Worm (Caenorhabditis elegans): ENCODE data around the gene Y41D4B.11.
A peak's percentile ranks its signal among the peaks of the same experiment; 100 is the strongest.
"Not testable (repeated sequence)": the region's sequence is repeated elsewhere in the genome, so short reads cannot be mapped to it uniquely, and the experiment has no call there.

Gene Y41D4B.11

ce11 chrIV:1609973-1610372 is 4.5 kb downstream of the Y41D4B.11 start, which contains the start of gene dsl-3:
Gene dsl-3, plus strand, starts transcription at chrIV:1610273.
- TF ChIP-seq irx-1 (tag; optimal IDR thresholded peaks at IDR 0.05); nhr-19 (GFP tag; conservative IDR thresholded peaks at IDR 0.05); elt-3 (tag; optimal IDR thresholded peaks at IDR 0.05): not testable (repeated sequence)

- TF ChIP-seq blmp-1 (tag; optimal IDR thresholded peaks at IDR 0.05) (peak; percentile 47), elt-3 (tag; optimal IDR thresholded peaks at IDR 0.05) (no peak), lin-35 (GFP tag; optimal IDR thresholded peaks at IDR 0.05) (peak in 1 of 2 experiments; percentile 19), unc-62 (GFP tag; optimal IDR thresholded peaks at IDR 0.05) (no peak), mdl-1 (tag; optimal IDR thresholded peaks at IDR 0.05) (no peak), efl-1 (optimal IDR thresholded peaks at IDR 0.05) (no peak), efl-1 (GFP tag; optimal IDR thresholded peaks at IDR 0.05 in 1 of 2) (peak in 1 of 2 experiments; percentile 51), fos-1 (tag; optimal IDR thresholded peaks at IDR 0.05) (no peak)
Measured at ce11 chrIV:1613592-1613991, 8.1 kb downstream of the Y41D4B.11 start, which contains the start of gene nhr-122. Gene nhr-122, plus strand, starts transcription at chrIV:1613892.

ce11 chrIV:1619519-1620311 is 14.2 kb downstream of the Y41D4B.11 start, which contains the start of gene nhr-92:
Gene nhr-92, plus strand, starts transcription at chrIV:1620094.
- TF ChIP-seq ztf-4 (tag; optimal IDR thresholded peaks at IDR 0.05) (no peak), vab-15 (tag; optimal IDR thresholded peaks at IDR 0.05) (no peak), aly-2 (tag; optimal IDR thresholded peaks at IDR 0.05) (no peak), nhr-19 (GFP tag; conservative IDR thresholded peaks at IDR 0.05) (no peak), unc-30 (tag; optimal IDR thresholded peaks at IDR 0.05) (no peak), dsc-1 (tag; optimal IDR thresholded peaks at IDR 0.05) (no peak), tbx-2 (tag; optimal IDR thresholded peaks at IDR 0.05) (no peak), C34B4.2 (tag; optimal IDR thresholded peaks at IDR 0.05) (no peak), blmp-1 (tag; optimal IDR thresholded peaks at IDR 0.05) (peak; percentile 57), lin-35 (GFP tag; optimal IDR thresholded peaks at IDR 0.05) (peak in 1 of 2 experiments; percentile 33), egl-27 (tag; optimal IDR thresholded peaks at IDR 0.05) (no peak), ceh-8 (GFP tag; optimal IDR thresholded peaks at IDR 0.05) (no peak), ceh-88 (GFP tag; IDR thresholded peaks at IDR 0.05) (no peak), dpl-1 (GFP tag; optimal IDR thresholded peaks at IDR 0.05) (no peak), ama-1 (optimal IDR thresholded peaks at IDR 0.05) (no peak), skn-1 (tag; optimal IDR thresholded peaks at IDR 0.05) (no peak), efl-1 (optimal IDR thresholded peaks at IDR 0.05) (no peak), efl-1 (GFP tag; optimal IDR thresholded peaks at IDR 0.05 in 1 of 2) (peak in 1 of 2 experiments; percentile 62), ceh-82 (tag; optimal IDR thresholded peaks at IDR 0.05) (no peak), fos-1 (tag; optimal IDR thresholded peaks at IDR 0.05) (no peak), nhr-237 (tag; optimal IDR thresholded peaks at IDR 0.05) (no peak)

ce11 chrIV:1623712-1624111 is 18.2 kb downstream of the Y41D4B.11 start, which contains the start of gene nhr-87:
Gene nhr-87, plus strand, starts transcription at chrIV:1624029.
- TF ChIP-seq aha-1 (tag; optimal IDR thresholded peaks at IDR 0.05) (no peak), C34B4.2 (tag; optimal IDR thresholded peaks at IDR 0.05) (no peak), nhr-76 (tag; optimal IDR thresholded peaks at IDR 0.05) (no peak), elt-3 (tag; optimal IDR thresholded peaks at IDR 0.05) (peak in 2 of 6 experiments; percentile 17 to 28), snu-23 (GFP tag; optimal IDR thresholded peaks at IDR 0.05) (peak; percentile 81), nhr-71 (tag; optimal IDR thresholded peaks at IDR 0.05) (peak; percentile 89), unc-130 (tag; optimal IDR thresholded peaks at IDR 0.05) (peak; percentile 59), elt-2 (tag; optimal IDR thresholded peaks at IDR 0.05) (no peak), isw-1 (GFP tag; IDR thresholded peaks at IDR 0.05) (no peak), lin-14 (GFP tag; optimal IDR thresholded peaks at IDR 0.05) (peak; percentile 92), mab-9 (GFP tag; IDR thresholded peaks at IDR 0.05) (no peak), C04F5.9 (tag; optimal IDR thresholded peaks at IDR 0.05) (no peak), fkh-8 (tag; optimal IDR thresholded peaks at IDR 0.05) (no peak), zip-4 (GFP tag; optimal IDR thresholded peaks at IDR 0.05) (no peak), ceh-88 (GFP tag; IDR thresholded peaks at IDR 0.05) (no peak), ceh-8 (GFP tag; optimal IDR thresholded peaks at IDR 0.05) (no peak), hpl-2 (GFP tag; optimal IDR thresholded peaks at IDR 0.05) (no peak), blmp-1 (tag; optimal IDR thresholded peaks at IDR 0.05) (peak; percentile 36), unc-98 (GFP tag; IDR thresholded peaks at IDR 0.05) (no peak), sox-4 (tag; optimal IDR thresholded peaks at IDR 0.05) (no peak), nhr-19 (GFP tag; conservative IDR thresholded peaks at IDR 0.05) (peak; percentile 81), efl-1 (optimal IDR thresholded peaks at IDR 0.05) (peak; percentile 18 to 44), efl-1 (GFP tag; optimal IDR thresholded peaks at IDR 0.05 in 1 of 2) (peak; percentile 21 to 83), lin-35 (GFP tag; optimal IDR thresholded peaks at IDR 0.05) (peak; percentile 36 to 68), rnt-1 (tag; optimal IDR thresholded peaks at IDR 0.05) (peak; percentile 87), grh-1 (GFP tag; IDR thresholded peaks at IDR 0.05) (peak; percentile 78), lin-13 (GFP tag; optimal IDR thresholded peaks at IDR 0.05) (peak; percentile 10), snpc-4 (tag; optimal IDR thresholded peaks at IDR 0.05) (no peak)

Data from whole organism, L1 larva.